Worm (Caenorhabditis elegans) whole organism, mixed stage, embryonic: ENCODE data around the gene C18F10.7.

Experiments used
- ceh-83 ChIP-seq: fragments of 200-800 bp; sonication (Bioruptor generic); optimal IDR thresholded peaks from 2 replicates; lab custom pipeline; 2018; ENCODE audit warnings: mild to moderate bottlenecking, missing genetic modification characterization, missing compliant biosample characterization
- elt-1 ChIP-seq: sonication (generic microtip); optimal IDR thresholded peaks from 2 replicates; lab custom pipeline; 2017; ENCODE audit warnings: missing genetic modification characterization, mild to moderate bottlenecking, missing compliant biosample characterization, antibody characterized with exemption, moderate library complexity, borderline replicate concordance; ENCODE audit not compliant: insufficient read depth
- elt-3 ChIP-seq: fragments of 150-350 bp; optimal IDR thresholded peaks from 2 replicates; lab custom pipeline; 2014; ENCODE audit warnings: missing biosample characterization, missing genetic modification characterization
- hlh-1 ChIP-seq: fragments of 150-350 bp; optimal IDR thresholded peaks from 2 replicates; lab custom pipeline; 2014; ENCODE audit warnings: missing biosample characterization, missing genetic modification reagents, missing genetic modification characterization
- mep-1 ChIP-seq: fragments of 150-350 bp; optimal IDR thresholded peaks from 2 replicates; lab custom pipeline; 2017; ENCODE audit warnings: missing biosample characterization, missing genetic modification reagents, missing genetic modification characterization, inconsistent platforms
- mls-2 ChIP-seq: sonication (generic microtip); optimal IDR thresholded peaks from 2 replicates; lab custom pipeline; 2016; ENCODE audit warnings: mild to moderate bottlenecking, missing genetic modification characterization, moderate library complexity, missing compliant biosample characterization
- nhr-237 ChIP-seq: fragments of 150-350 bp; optimal IDR thresholded peaks from 2 replicates; lab custom pipeline; 2014; ENCODE audit warnings: missing biosample characterization, missing genetic modification characterization
- nhr-28 ChIP-seq: fragments of 150-350 bp; optimal IDR thresholded peaks from 2 replicates; lab custom pipeline; 2014; ENCODE audit warnings: missing biosample characterization, missing genetic modification characterization
- pha-4 ChIP-seq: fragments of 150-350 bp; optimal IDR thresholded peaks from 2 replicates; lab custom pipeline; 2018; ENCODE audit warnings: missing biosample characterization, missing genetic modification reagents, missing genetic modification characterization
- sem-2 ChIP-seq: fragments of 200-800 bp; sonication (Bioruptor generic); optimal IDR thresholded peaks from 2 replicates; lab custom pipeline; 2018; ENCODE audit warnings: mild to moderate bottlenecking, missing genetic modification characterization, missing compliant biosample characterization
- snpc-4 ChIP-seq: fragments of 150-350 bp; optimal IDR thresholded peaks from 2 replicates; lab custom pipeline; 2014; ENCODE audit warnings: missing biosample characterization, missing genetic modification characterization
- sptf-1 ChIP-seq: sonication (generic microtip); optimal IDR thresholded peaks from 2 replicates; lab custom pipeline; 2017; ENCODE audit warnings: mild to moderate bottlenecking, missing genetic modification characterization, moderate library complexity, missing compliant biosample characterization
- unc-62 ChIP-seq: fragments of 150-350 bp; optimal IDR thresholded peaks from 2 replicates; lab custom pipeline; 2014; ENCODE audit warnings: missing biosample characterization, missing genetic modification reagents, missing genetic modification characterization

- TF ChIP-seq sem-2 (GFP tag; lab: Kevin White, UChicago) (no peak), unc-62 (GFP tag; lab: Kevin White, UChicago) (peak; percentile 92), snpc-4 (tag; lab: Kevin White, UChicago) (no peak), nhr-28 (no peak), ceh-83 (no peak), elt-3 (no peak), mls-2 (peak; percentile 65), hlh-1 (no peak), sptf-1 (tag; lab: Kevin White, UChicago) (peak; percentile 62), pha-4 (tag; lab: Kevin White, UChicago) (peak; percentile 0), mep-1 (no peak), elt-1 (tag; lab: Kevin White, UChicago) (no peak), nhr-237 (peak; percentile 56)
Observed at ce11 chrIII:6280070-6280596, 2.0 kb upstream of the C18F10.7 start, which contains the start of gene hmg-1.2.
